Worm (Caenorhabditis elegans) whole organism, L1 larva: ENCODE data around the gene R06F6.14.

Experiments used
- Y116A8C.19 ChIP-seq: sonication (generic microtip); optimal IDR thresholded peaks from 2 replicates; lab custom pipeline; 2016; ENCODE audit warnings: missing compliant biosample characterization, missing genetic modification characterization, borderline replicate concordance
- aha-1 ChIP-seq: fragments of 150-350 bp; optimal IDR thresholded peaks from 2 replicates; lab custom pipeline; 2014; ENCODE audit warnings: missing biosample characterization, missing genetic modification characterization
- blmp-1 ChIP-seq: fragments of 150-350 bp; optimal IDR thresholded peaks from 2 replicates; lab custom pipeline; 2014; ENCODE audit warnings: missing biosample characterization, missing genetic modification characterization
- ceh-8 ChIP-seq: fragments of 200-800 bp; sonication (Bioruptor generic); optimal IDR thresholded peaks from 2 replicates; lab custom pipeline; 2018; ENCODE audit warnings: mild to moderate bottlenecking, missing genetic modification characterization, moderate library complexity, missing compliant biosample characterization
- ceh-82 ChIP-seq, 3 experiments: fragments of 150-350 bp in 1 of 3; sonication (generic microtip) in 2 of 3; optimal IDR thresholded peaks; 2 replicates each; lab custom pipeline; 2014 to 2017; ENCODE audit warnings: missing biosample characterization in 3 of 3, missing genetic modification characterization in 3 of 3
- ceh-90 ChIP-seq: sonication (generic microtip); optimal IDR thresholded peaks from 2 replicates; lab custom pipeline; 2016; ENCODE audit warnings: missing genetic modification characterization, missing compliant biosample characterization
- dsc-1 ChIP-seq: sonication (generic microtip); optimal IDR thresholded peaks from 2 replicates; lab custom pipeline; 2016; ENCODE audit warnings: mild to moderate bottlenecking, missing genetic modification characterization, missing compliant biosample characterization
- efl-1 ChIP-seq, 4 experiments: fragments of 150-350 bp; optimal IDR thresholded peaks in 3 of 4; peaks in 1 of 4; 1 replicate in 1 of 4; 2 replicates in 3 of 4; lab custom pipeline; 2014; ENCODE audit warnings: missing biosample characterization in 2 of 4, missing genetic modification characterization in 2 of 4, missing genetic modification reagents in 2 of 4
- egl-13 ChIP-seq: sonication (generic microtip); optimal IDR thresholded peaks from 2 replicates; lab custom pipeline; 2016; ENCODE audit warnings: missing genotype, missing genetic modification reagents, missing genetic modification characterization, missing compliant biosample characterization
- egl-27 ChIP-seq, 2 experiments: fragments of 150-350 bp in 1 of 2; sonication (generic microtip); optimal IDR thresholded peaks; 3 replicates each; lab custom pipeline; 2017 to 2018; ENCODE audit warnings: missing biosample characterization in 2 of 2, missing genetic modification characterization in 2 of 2, missing genetic modification reagents in 2 of 2
- fkh-10 ChIP-seq: sonication (generic microtip); optimal IDR thresholded peaks from 2 replicates; lab custom pipeline; 2017; ENCODE audit warnings: missing biosample characterization, missing genetic modification reagents, missing genetic modification characterization
- hlh-17 ChIP-seq: fragments of 200-800 bp; sonication (Bioruptor generic); optimal IDR thresholded peaks from 2 replicates; lab custom pipeline; 2018; ENCODE audit warnings: missing genetic modification characterization, mild to moderate bottlenecking, missing compliant biosample characterization, moderate library complexity, borderline replicate concordance
- lin-13 ChIP-seq: fragments of 150-350 bp; optimal IDR thresholded peaks from 2 replicates; lab custom pipeline; 2014; ENCODE audit warnings: missing biosample characterization, missing genetic modification reagents, missing genetic modification characterization
- lin-14 ChIP-seq: fragments of 200-800 bp; sonication (Bioruptor generic); optimal IDR thresholded peaks from 2 replicates; lab custom pipeline; 2018; ENCODE audit warnings: mild to moderate bottlenecking, missing genetic modification characterization, moderate library complexity, missing compliant biosample characterization
- lin-15B ChIP-seq: fragments of 150-350 bp; sonication (generic microtip); optimal IDR thresholded peaks from 3 replicates; lab custom pipeline; 2014; ENCODE audit warnings: missing biosample characterization, missing genetic modification characterization
- lir-3 ChIP-seq: sonication (generic microtip); optimal IDR thresholded peaks from 2 replicates; lab custom pipeline; 2016; ENCODE audit warnings: mild to moderate bottlenecking, missing genetic modification characterization, moderate library complexity, missing compliant biosample characterization; ENCODE audit not compliant: poor library complexity
- lsy-2 ChIP-seq, 2 experiments: fragments of 150-350 bp; optimal IDR thresholded peaks; 2 replicates each; lab custom pipeline; 2014; ENCODE audit warnings: missing biosample characterization in 2 of 2, missing genetic modification characterization in 2 of 2
- nhr-11 ChIP-seq: fragments of 150-350 bp; optimal IDR thresholded peaks from 2 replicates; lab custom pipeline; 2014; ENCODE audit warnings: missing biosample characterization, missing genetic modification characterization
- nhr-84 ChIP-seq: sonication (generic microtip); optimal IDR thresholded peaks from 2 replicates; lab custom pipeline; 2017; ENCODE audit warnings: missing biosample characterization, missing genetic modification characterization
- nhr-90 ChIP-seq: sonication (generic microtip); optimal IDR thresholded peaks from 2 replicates; lab custom pipeline; 2016; ENCODE audit warnings: mild to moderate bottlenecking, missing genetic modification characterization, missing compliant biosample characterization; ENCODE audit not compliant: poor library complexity
- pax-3 ChIP-seq: fragments of 200-800 bp; sonication (Bioruptor generic); optimal IDR thresholded peaks from 2 replicates; lab custom pipeline; 2018; ENCODE audit warnings: mild to moderate bottlenecking, missing genetic modification characterization, moderate library complexity, missing compliant biosample characterization
- pqm-1 ChIP-seq: sonication (generic microtip); optimal IDR thresholded peaks from 3 replicates; lab custom pipeline; 2017; ENCODE audit warnings: missing biosample characterization, missing genetic modification characterization
- rnt-1 ChIP-seq: sonication (generic microtip); optimal IDR thresholded peaks from 2 replicates; lab custom pipeline; 2016; ENCODE audit warnings: mild to moderate bottlenecking, missing genetic modification characterization, moderate library complexity, missing compliant biosample characterization
- skn-1 ChIP-seq: fragments of 150-350 bp; optimal IDR thresholded peaks from 2 replicates; lab custom pipeline; 2014; ENCODE audit warnings: missing biosample characterization, missing genetic modification characterization
- snu-23 ChIP-seq: sonication (generic microtip); optimal IDR thresholded peaks from 2 replicates; lab custom pipeline; 2016; ENCODE audit warnings: missing genetic modification characterization, missing compliant biosample characterization
- swsn-7 ChIP-seq: sonication (generic microtip); optimal IDR thresholded peaks from 2 replicates; lab custom pipeline; 2016; ENCODE audit warnings: missing genetic modification characterization, missing compliant biosample characterization
- tlp-1 ChIP-seq: fragments of 150-350 bp; optimal IDR thresholded peaks from 2 replicates; lab custom pipeline; 2014; ENCODE audit warnings: missing biosample characterization, missing genetic modification characterization
- unc-30 ChIP-seq: sonication (generic microtip); optimal IDR thresholded peaks from 2 replicates; lab custom pipeline; 2017; ENCODE audit warnings: missing biosample characterization, missing genetic modification characterization
- unc-62 ChIP-seq: fragments of 150-350 bp; optimal IDR thresholded peaks from 2 replicates; lab custom pipeline; 2014; ENCODE audit warnings: missing biosample characterization, missing genetic modification reagents, missing genetic modification characterization
- unc-86 ChIP-seq: sonication (generic microtip); optimal IDR thresholded peaks from 2 replicates; lab custom pipeline; 2016; ENCODE audit warnings: missing genetic modification characterization, missing compliant biosample characterization
- vab-15 ChIP-seq: sonication (generic microtip); optimal IDR thresholded peaks from 2 replicates; lab custom pipeline; 2017; ENCODE audit warnings: missing genotype, mild to moderate bottlenecking, missing genetic modification characterization, missing compliant biosample characterization
- zip-4 ChIP-seq: fragments of 200-800 bp; sonication (Bioruptor generic); optimal IDR thresholded peaks from 2 replicates; lab custom pipeline; 2018; ENCODE audit warnings: mild to moderate bottlenecking, missing genetic modification characterization, moderate library complexity, missing compliant biosample characterization
- ztf-4 ChIP-seq: fragments of 150-350 bp; optimal IDR thresholded peaks from 2 replicates; lab custom pipeline; 2014; ENCODE audit warnings: missing biosample characterization, missing genetic modification characterization

The R06F6.14 gene

ce11 chrII:10808708-10809343 lies at the start of gene R06F6.14:
Gene R06F6.14 (plus strand): TSS chrII:10809293.
- TF ChIP-seq lin-13 (GFP tag; lab: Kevin White, UChicago) (no peak), ztf-4 (tag; lab: Kevin White, UChicago) (no peak), rnt-1 (tag; lab: Kevin White, UChicago) (no peak), lin-14 (GFP tag; lab: Kevin White, UChicago) (no peak), nhr-84 (no peak), hlh-17 (GFP tag; lab: Kevin White, UChicago) (no peak), tlp-1 (tag; lab: Kevin White, UChicago) (no peak), unc-30 (no peak), Y116A8C.19 (tag; lab: Kevin White, UChicago) (no peak), fkh-10 (GFP tag; lab: Kevin White, UChicago) (no peak), nhr-11 (tag; lab: Kevin White, UChicago) (no peak), egl-13 (tag; lab: Kevin White, UChicago) (no peak), lin-15B (tag; lab: Kevin White, UChicago) (no peak), dsc-1 (tag; lab: Kevin White, UChicago) (no peak)

ce11 chrII:10759425-10759824 lies 49.7 kb upstream of the R06F6.14 start:
- TF ChIP-seq blmp-1 (tag; lab: Kevin White, UChicago) (no peak), unc-62 (GFP tag; lab: Kevin White, UChicago) (no peak), lsy-2 (tag; optimal IDR thresholded peaks at IDR 0.05; lab: Kevin White, UChicago) (no peak), aha-1 (no peak), skn-1 (tag; lab: Kevin White, UChicago) (no peak), pqm-1 (tag; lab: Kevin White, UChicago) (no peak), snu-23 (no peak), egl-27 (tag; optimal IDR thresholded peaks at IDR 0.05; lab: Kevin White, UChicago) (no peak), ceh-8 (GFP tag; lab: Kevin White, UChicago) (no peak), efl-1 (optimal IDR thresholded peaks at IDR 0.05; lab: Kevin White, UChicago) (no peak), efl-1 (GFP tag; optimal IDR thresholded peaks at IDR 0.05 in 1 of 2; lab: Kevin White, UChicago) (no peak), vab-15 (tag; lab: Kevin White, UChicago) (no peak), zip-4 (GFP tag; lab: Kevin White, UChicago) (no peak), nhr-84 (no peak), swsn-7 (no peak), ztf-4 (tag; lab: Kevin White, UChicago) (no peak)

- no peak for TF ChIP-seq lin-15B (tag; lab: Kevin White, UChicago)
- TF ChIP-seq lir-3 = no peak
- TF ChIP-seq ceh-90 (tag; lab: Kevin White, UChicago) = no peak
- no peak for TF ChIP-seq ceh-8 (GFP tag; lab: Kevin White, UChicago)
- TF ChIP-seq fkh-10 (GFP tag; lab: Kevin White, UChicago) = peak; percentile 11
- no peak for TF ChIP-seq hlh-17 (GFP tag; lab: Kevin White, UChicago)
- peak; percentile 40 for TF ChIP-seq lin-14 (GFP tag; lab: Kevin White, UChicago)
- TF ChIP-seq unc-86 (tag; lab: Kevin White, UChicago) = no peak
These were observed 48.3 kb upstream of the R06F6.14 start for ce11 chrII:10760801-10761200.

- TF ChIP-seq efl-1 (optimal IDR thresholded peaks at IDR 0.05; lab: Kevin White, UChicago) (no peak), efl-1 (GFP tag; optimal IDR thresholded peaks at IDR 0.05 in 1 of 2; lab: Kevin White, UChicago) (peak in 1 of 2 experiments; percentile 49), lin-14 (GFP tag; lab: Kevin White, UChicago) (peak; percentile 75), unc-30 (no peak), ceh-82 (tag; optimal IDR thresholded peaks at IDR 0.05; lab: Kevin White, UChicago) (peak in 1 of 3 experiments; percentile 30), fkh-10 (GFP tag; lab: Kevin White, UChicago) (peak; percentile 75), nhr-90 (tag; lab: Kevin White, UChicago) (no peak), pax-3 (no peak)
- TF ChIP-seq, all 84 proteins: peak for 4
These were observed 47.4 kb upstream of the R06F6.14 start for ce11 chrII:10761653-10762052.
